Fruit fly (Drosophila melanogaster): ENCODE measurements around the gene Taf2.

DNA sequence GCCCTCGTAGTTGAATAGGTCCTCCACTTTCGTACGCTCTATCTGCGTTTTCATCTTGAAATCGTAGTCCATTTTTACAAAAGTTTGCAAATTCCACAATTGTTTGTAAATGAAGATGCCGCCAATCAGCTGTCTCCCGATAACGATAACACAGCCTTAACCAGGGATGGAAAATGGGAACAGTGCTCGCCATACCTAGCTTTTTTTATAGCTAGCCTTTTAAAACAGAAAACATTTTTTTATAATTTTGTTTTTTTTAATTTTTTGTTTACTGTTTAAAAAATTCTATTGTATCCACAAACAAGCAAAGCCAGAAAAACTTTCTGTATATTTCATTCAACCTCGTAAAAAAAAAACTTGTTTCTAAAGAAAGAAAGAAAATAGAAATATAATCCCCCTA, 49.9 kb downstream of the Taf2 start, which contains the start of gene Cdk8:
- TF ChIP-seq EcR (GFP tag; optimal IDR thresholded peaks at IDR 0.05) (no peak), psq (optimal IDR thresholded peaks at IDR 0.05) (no peak), pan (optimal IDR thresholded peaks at IDR 0.05) (no peak), usp (GFP tag; optimal IDR thresholded peaks at IDR 0.05) (no peak), Dll (optimal IDR thresholded peaks at IDR 0.05) (no peak)
